Fruit fly (Drosophila melanogaster) whole organism, embryonic: ENCODE measurements around the gene CG43136.

Experiments
- Atf-2 ChIP-seq: fragments of 200-800 bp; sonication (Bioruptor generic); optimal IDR thresholded peaks from 2 replicates; lab custom pipeline; 2016; ENCODE audit warnings: missing biosample characterization, missing genetic modification characterization
- B-H2 ChIP-seq: fragments of 200-800 bp; sonication (Bioruptor generic); optimal IDR thresholded peaks from 2 replicates; lab custom pipeline; 2018; ENCODE audit warnings: missing biosample characterization, mild to moderate bottlenecking, missing genetic modification characterization
- BEAF-32 ChIP-seq: fragments of 200-800 bp; sonication (Bioruptor generic); optimal IDR thresholded peaks from 3 replicates; lab custom pipeline; 2017; ENCODE audit warnings: missing biosample characterization, missing genetic modification characterization, mild to moderate bottlenecking, moderate library complexity, missing genetic modification reagents
- CG10274 ChIP-seq: fragments of 200-800 bp; sonication (Bioruptor generic); optimal IDR thresholded peaks from 3 replicates; lab custom pipeline; 2017; ENCODE audit warnings: missing biosample characterization, mild to moderate bottlenecking, missing genetic modification characterization
- CG10321 ChIP-seq: fragments of 200-800 bp; sonication (Bioruptor generic); IDR thresholded peaks from 2 replicates; pipeline ENCODE4 v1.3.6; 2022; ENCODE audit warnings: missing biosample characterization, missing genetic modification characterization
- CG10565 ChIP-seq: fragments of 200-800 bp; sonication (Bioruptor generic); optimal IDR thresholded peaks from 3 replicates; lab custom pipeline; 2016; ENCODE audit warnings: missing biosample characterization, mild to moderate bottlenecking, missing genetic modification characterization
- CG11456 ChIP-seq: fragments of 200-800 bp; sonication (Bioruptor generic); IDR thresholded peaks from 3 replicates; pipeline ENCODE4 v1.3.6; 2022; ENCODE audit warnings: missing biosample characterization, missing genetic modification characterization
- CG12769 ChIP-seq: fragments of 200-800 bp; sonication (Bioruptor generic); optimal IDR thresholded peaks from 2 replicates; lab custom pipeline; 2019; ENCODE audit warnings: missing biosample characterization, mild to moderate bottlenecking, missing genetic modification characterization, moderate library complexity
- CG14441 ChIP-seq: fragments of 200-800 bp; sonication (Bioruptor generic); IDR thresholded peaks from 2 replicates; pipeline ENCODE4 v1.3.6; 2022; ENCODE audit warnings: missing biosample characterization, missing genetic modification characterization
- CG14710 ChIP-seq: fragments of 200-800 bp; sonication (Bioruptor generic); optimal IDR thresholded peaks from 3 replicates; lab custom pipeline; 2019; ENCODE audit warnings: missing biosample characterization, mild to moderate bottlenecking, missing genetic modification characterization, moderate library complexity
- CG15479 ChIP-seq: fragments of 200-800 bp; sonication (Bioruptor generic); optimal IDR thresholded peaks from 3 replicates; lab custom pipeline; 2019; ENCODE audit warnings: missing biosample characterization, mild to moderate bottlenecking, missing genetic modification characterization, moderate library complexity
- CG2712 ChIP-seq: fragments of 200-800 bp; optimal IDR thresholded peaks from 3 replicates; lab custom pipeline; 2019; ENCODE audit warnings: missing biosample characterization, mild to moderate bottlenecking, missing genetic modification characterization, moderate library complexity
- CG2875 ChIP-seq: fragments of 200-800 bp; sonication (Bioruptor generic); optimal IDR thresholded peaks from 2 replicates; lab custom pipeline; 2017; ENCODE audit warnings: missing biosample characterization, mild to moderate bottlenecking, missing genetic modification characterization, missing genetic modification reagents
- CG31365 ChIP-seq: fragments of 200-800 bp; sonication (Bioruptor generic); optimal IDR thresholded peaks from 2 replicates; lab custom pipeline; 2018; ENCODE audit warnings: missing biosample characterization, mild to moderate bottlenecking, missing genetic modification characterization
- CG32532 ChIP-seq: fragments of 200-800 bp; sonication (Bioruptor generic); IDR thresholded peaks from 2 replicates; pipeline ENCODE4 v1.3.6; 2022; ENCODE audit warnings: missing biosample characterization, missing genetic modification characterization
- CG32767 ChIP-seq: fragments of 200-800 bp; sonication (Bioruptor generic); IDR thresholded peaks from 2 replicates; pipeline ENCODE4 v1.3.6; 2022; ENCODE audit warnings: missing biosample characterization, missing genetic modification characterization
- CG3995 ChIP-seq: fragments of 200-800 bp; sonication (Bioruptor generic); optimal IDR thresholded peaks from 3 replicates; lab custom pipeline; 2016; ENCODE audit warnings: missing biosample characterization, missing genetic modification characterization
- CG4707 ChIP-seq: fragments of 200-800 bp; sonication (Bioruptor generic); optimal IDR thresholded peaks from 2 replicates; lab custom pipeline; 2018; ENCODE audit warnings: missing biosample characterization, mild to moderate bottlenecking, missing genetic modification characterization, moderate library complexity
- CG8089 ChIP-seq: fragments of 200-800 bp; sonication (Bioruptor generic); optimal IDR thresholded peaks from 3 replicates; lab custom pipeline; 2016; ENCODE audit warnings: missing biosample characterization, missing genetic modification characterization
- CG8765 ChIP-seq: fragments of 200-800 bp; sonication (Bioruptor generic); IDR thresholded peaks from 2 replicates; pipeline ENCODE4 v1.3.6; 2022; ENCODE audit warnings: missing biosample characterization, missing genetic modification characterization
- CG9817 ChIP-seq: fragments of 200-800 bp; sonication (Bioruptor generic); optimal IDR thresholded peaks from 2 replicates; lab custom pipeline; 2018; ENCODE audit warnings: missing biosample characterization, mild to moderate bottlenecking, missing genetic modification characterization, moderate library complexity
- Dek ChIP-seq: fragments of 200-800 bp; sonication (Bioruptor generic); optimal IDR thresholded peaks from 3 replicates; lab custom pipeline; 2019; ENCODE audit warnings: missing biosample characterization, mild to moderate bottlenecking, missing genetic modification characterization, moderate library complexity
- GATAe ChIP-seq: fragments of 200-800 bp; sonication (Bioruptor generic); conservative IDR thresholded peaks from 2 replicates; pipeline ENCODE4 v1.3.6; 2022; ENCODE audit warnings: missing biosample characterization, missing genetic modification characterization
- Gsc ChIP-seq: fragments of 200-800 bp; sonication (Bioruptor generic); IDR thresholded peaks from 2 replicates; pipeline ENCODE4 v1.3.6; 2022; ENCODE audit warnings: missing biosample characterization, missing genetic modification characterization
- Hr39 ChIP-seq: fragments of >200 bp; optimal IDR thresholded peaks from 2 replicates; lab custom pipeline; 2017
- MTF-1 ChIP-seq: fragments of 200-800 bp; sonication (Bioruptor generic); optimal IDR thresholded peaks from 2 replicates; lab custom pipeline; 2018; ENCODE audit warnings: missing biosample characterization, mild to moderate bottlenecking, missing genetic modification characterization, borderline replicate concordance
- Neu2 ChIP-seq: fragments of 200-800 bp; sonication (Bioruptor generic); optimal IDR thresholded peaks from 3 replicates; lab custom pipeline; 2016; ENCODE audit warnings: missing biosample characterization, missing genetic modification characterization, borderline replicate concordance
- NfI ChIP-seq: fragments of 200-800 bp; sonication (Bioruptor generic); optimal IDR thresholded peaks from 3 replicates; lab custom pipeline; 2018; ENCODE audit warnings: missing biosample characterization, mild to moderate bottlenecking, missing genetic modification characterization, moderate library complexity
- Optix ChIP-seq: fragments of 200-800 bp; sonication (Bioruptor generic); IDR thresholded peaks from 3 replicates; pipeline ENCODE4 v1.3.6; 2022; ENCODE audit warnings: missing biosample characterization, missing genetic modification characterization
- TFAM ChIP-seq: fragments of 200-800 bp; sonication (Bioruptor generic); optimal IDR thresholded peaks from 2 replicates; lab custom pipeline; 2017; ENCODE audit warnings: missing biosample characterization, missing genetic modification characterization, inconsistent platforms
- Taf1 ChIP-seq: fragments of 200-800 bp; sonication (Bioruptor generic); IDR thresholded peaks from 2 replicates; pipeline ENCODE4 v1.3.6; 2022; ENCODE audit warnings: missing biosample characterization, missing genetic modification characterization
- Xbp1 ChIP-seq: fragments of 200-800 bp; sonication (Bioruptor generic); optimal IDR thresholded peaks from 3 replicates; lab custom pipeline; 2016; ENCODE audit warnings: missing biosample characterization, mild to moderate bottlenecking, missing genetic modification characterization
- amos ChIP-seq: fragments of 200-800 bp; sonication (Bioruptor generic); IDR thresholded peaks from 2 replicates; pipeline ENCODE4 v1.3.6; 2022; ENCODE audit warnings: missing biosample characterization, missing genetic modification characterization; ENCODE audit not compliant: partially characterized antibody
- cad ChIP-seq: fragments of >200 bp; optimal IDR thresholded peaks from 2 replicates; lab custom pipeline; 2017; ENCODE audit warnings: missing biosample characterization, missing genetic modification characterization
- caup ChIP-seq: fragments of 200-800 bp; sonication (Bioruptor generic); optimal IDR thresholded peaks from 3 replicates; lab custom pipeline; 2017; ENCODE audit warnings: missing biosample characterization, mild to moderate bottlenecking, missing genetic modification characterization, moderate library complexity; ENCODE audit not compliant: severe bottlenecking
- dmrt99B ChIP-seq: fragments of 200-800 bp; sonication (Bioruptor generic); optimal IDR thresholded peaks from 2 replicates; lab custom pipeline; 2018; ENCODE audit warnings: missing biosample characterization, mild to moderate bottlenecking, missing genetic modification characterization, moderate library complexity
- en ChIP-seq: fragments of 200-800 bp; sonication (Bioruptor generic); optimal IDR thresholded peaks from 2 replicates; lab custom pipeline; 2016; ENCODE audit warnings: missing biosample characterization, missing genetic modification characterization
- fd102C ChIP-seq: fragments of 200-800 bp; sonication (Bioruptor generic); optimal IDR thresholded peaks from 2 replicates; lab custom pipeline; 2018; ENCODE audit warnings: missing biosample characterization, mild to moderate bottlenecking, missing genetic modification characterization, moderate library complexity
- fru ChIP-seq: fragments of >200 bp; optimal IDR thresholded peaks from 2 replicates; lab custom pipeline; 2017
- h ChIP-seq: fragments of >200 bp; optimal IDR thresholded peaks from 2 replicates; lab custom pipeline; 2017
- ken ChIP-seq: fragments of 200-800 bp; sonication (Bioruptor generic); IDR thresholded peaks from 3 replicates; pipeline ENCODE4 v1.3.6; 2022; ENCODE audit warnings: missing biosample characterization, missing genetic modification characterization
- pum ChIP-seq: fragments of 200-800 bp; sonication (Bioruptor generic); optimal IDR thresholded peaks from 2 replicates; lab custom pipeline; 2016; ENCODE audit warnings: missing biosample characterization, missing genetic modification characterization
- sens ChIP-seq: fragments of 200-800 bp; sonication (Bioruptor generic); peaks from one replicate; lab custom pipeline; 2016; ENCODE audit warnings: missing biosample characterization, missing genetic modification characterization
- slbo ChIP-seq: fragments of 200-800 bp; sonication (Bioruptor generic); IDR thresholded peaks from 2 replicates; pipeline ENCODE4 v1.3.6; 2022; ENCODE audit warnings: missing biosample characterization, missing genetic modification characterization
- unc-4 ChIP-seq: fragments of 200-800 bp; sonication (Bioruptor generic); IDR thresholded peaks from 2 replicates; pipeline ENCODE4 v1.3.6; 2022; ENCODE audit warnings: missing biosample characterization, missing genetic modification characterization; ENCODE audit not compliant: partially characterized antibody
- z ChIP-seq: fragments of 200-800 bp; sonication (Bioruptor generic); IDR thresholded peaks from 3 replicates; pipeline ENCODE4 v1.3.6; 2022; ENCODE audit warnings: missing biosample characterization, missing genetic modification characterization

CG43136 gene

DNA sequence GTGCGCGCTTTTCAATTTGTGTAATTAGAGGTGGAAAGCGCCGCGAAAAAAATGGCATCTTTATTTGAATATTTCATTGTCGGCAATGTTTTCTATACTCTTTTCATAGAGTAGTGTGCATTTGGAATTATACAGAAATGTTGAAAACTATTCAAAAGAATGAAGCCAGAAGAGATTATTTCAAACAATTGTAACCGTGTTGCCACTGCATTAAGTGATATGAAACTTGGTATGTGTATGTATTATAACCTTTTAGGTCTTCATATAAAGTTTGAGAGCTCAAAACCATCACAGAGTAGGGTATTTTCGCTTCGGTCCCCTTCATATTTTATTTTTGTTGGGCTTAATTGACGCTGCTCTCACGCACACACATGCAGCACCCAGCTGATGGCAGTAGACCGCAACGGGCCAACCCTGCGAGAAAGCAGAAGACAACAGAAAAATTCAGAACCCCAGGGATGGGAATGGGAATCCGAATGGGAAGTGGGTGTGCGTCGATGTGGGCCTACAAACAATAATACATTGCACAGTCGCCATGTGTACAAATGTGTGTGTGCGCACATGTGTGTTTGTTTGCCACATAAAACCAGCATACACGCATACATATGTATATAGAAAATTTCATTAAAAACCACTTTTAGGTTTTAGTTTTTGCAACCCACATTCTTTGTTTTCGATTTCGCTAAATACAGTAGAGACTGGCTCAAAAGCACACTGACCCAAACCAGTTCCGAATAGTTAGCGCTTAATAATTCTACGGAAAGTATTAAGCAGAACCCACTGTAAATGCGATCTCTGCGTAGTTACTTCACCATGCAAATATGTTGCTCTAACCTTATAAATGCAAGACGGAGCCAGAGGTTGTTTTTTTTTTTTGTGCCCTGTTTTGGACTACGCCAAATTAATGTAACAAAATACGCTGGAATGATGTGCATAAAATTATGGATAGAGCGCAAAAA lies 41.2 kb downstream of the CG43136 start (continued):
- no peak for TF ChIP-seq pum (GFP tag; lab: Kevin White, UChicago)
- peak; percentile 10 for TF ChIP-seq CG9817 (tag; lab: Kevin White, UChicago)
- TF ChIP-seq CG12769 (tag; lab: Kevin White, UChicago), result peak; percentile 31
- TF ChIP-seq CG32532 (GFP tag; lab: Robert Waterston, UW), result peak; percentile 5; the same call in 1 of the 2 replicates
- TF ChIP-seq dmrt99B, result peak; percentile 31

DNA sequence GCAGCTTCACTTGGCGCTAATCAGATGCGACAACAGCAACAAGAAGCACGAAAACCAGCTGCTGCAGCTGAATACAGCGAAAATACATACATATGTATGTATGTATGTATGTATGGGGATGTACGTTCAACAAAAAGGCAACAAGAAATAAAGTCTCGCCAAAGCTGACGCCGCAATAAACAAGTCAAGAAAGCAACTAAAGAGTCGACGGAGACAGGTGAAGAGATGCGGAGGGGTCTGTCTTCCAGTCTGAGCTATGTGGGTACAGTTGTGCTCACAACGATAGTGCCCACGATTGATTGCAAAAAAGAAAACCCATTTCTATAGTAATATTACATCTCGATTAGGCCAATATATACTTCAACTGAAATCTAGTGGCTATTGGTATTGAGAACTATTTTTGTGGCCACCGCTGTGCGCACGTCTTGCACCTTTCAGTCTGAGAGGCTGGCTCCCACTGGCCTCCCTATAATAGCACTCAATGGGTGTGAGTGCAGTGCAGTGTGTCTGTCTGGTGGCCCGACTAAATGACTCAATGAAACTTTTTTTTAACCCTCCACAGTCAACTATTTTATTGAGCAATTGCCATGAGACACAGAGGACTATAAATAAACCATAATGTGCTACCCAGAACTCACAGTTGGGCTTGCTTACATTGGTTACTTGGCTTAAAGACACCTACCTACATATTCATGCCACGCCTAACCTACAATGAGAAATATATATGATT lies 42.4 kb downstream of the CG43136 start:
- peak; percentile 75 for TF ChIP-seq CG10274 (GFP tag; lab: Kevin White, UChicago)
- no peak for TF ChIP-seq CG15479 (GFP tag; lab: Kevin White, UChicago)
- TF ChIP-seq GATAe (GFP tag; lab: Robert Waterston, UW), result no peak
- peak; percentile 81 for TF ChIP-seq MTF-1
- TF ChIP-seq cad (GFP tag; lab: Kevin White, UChicago), result no peak
- TF ChIP-seq CG31365 (tag; lab: Kevin White, UChicago), result peak; percentile 78
- TF ChIP-seq NfI (GFP tag; lab: Kevin White, UChicago), result peak; percentile 87
- no peak for TF ChIP-seq amos (GFP tag; lab: Robert Waterston, UW)
- TF ChIP-seq ken (GFP tag; lab: Robert Waterston, UW), result peak; percentile 95
- no peak for TF ChIP-seq BEAF-32
- peak; percentile 86 for TF ChIP-seq CG11456 (GFP tag; lab: Robert Waterston, UW)
- TF ChIP-seq unc-4 (GFP tag; lab: Robert Waterston, UW), result no peak
- TF ChIP-seq fru (lab: Kevin White, UChicago), result no peak
- TF ChIP-seq Atf-2 (GFP tag; lab: Kevin White, UChicago), result peak; percentile 85
- peak; percentile 69 for TF ChIP-seq en (GFP tag; lab: Kevin White, UChicago)
- TF ChIP-seq Gsc, result peak; percentile 85
- no peak for TF ChIP-seq B-H2 (GFP tag; lab: Kevin White, UChicago)
- TF ChIP-seq slbo (GFP tag; lab: Robert Waterston, UW), result peak; percentile 83
- peak; percentile 99 for TF ChIP-seq sens
- no peak for TF ChIP-seq Neu2 (GFP tag; lab: Kevin White, UChicago)
- peak; percentile 84 for TF ChIP-seq CG32767 (GFP tag; lab: Robert Waterston, UW)
- peak; percentile 74 for TF ChIP-seq CG4707 (GFP tag; lab: Kevin White, UChicago)
- TF ChIP-seq CG8765, result peak; percentile 69
- TF ChIP-seq CG3995 (GFP tag; lab: Kevin White, UChicago), result peak; percentile 23
- peak; percentile 84 for TF ChIP-seq Taf1 (GFP tag; lab: Robert Waterston, UW)
- peak; percentile 73 for TF ChIP-seq CG10565
- TF ChIP-seq dmrt99B, result peak; percentile 94
- TF ChIP-seq TFAM (GFP tag; lab: Kevin White, UChicago), result peak; percentile 64
- TF ChIP-seq Dek, result peak; percentile 80
- TF ChIP-seq Hr39 (lab: Kevin White, UChicago), result no peak
- TF ChIP-seq fd102C, result no peak
- peak; percentile 82 for TF ChIP-seq pum (GFP tag; lab: Kevin White, UChicago)
- peak; percentile 88; the same call in 2 of the 3 replicates for TF ChIP-seq z (GFP tag; lab: Robert Waterston, UW)
- peak; percentile 78 for TF ChIP-seq caup (GFP tag; lab: Kevin White, UChicago)
- TF ChIP-seq CG8089 (GFP tag; lab: Kevin White, UChicago), result peak; percentile 88
- peak; percentile 95 for TF ChIP-seq Optix
- peak; percentile 92 for TF ChIP-seq CG2712 (tag; lab: Kevin White, UChicago)
- peak; percentile 91 for TF ChIP-seq Xbp1 (GFP tag; lab: Kevin White, UChicago)
- TF ChIP-seq h (lab: Kevin White, UChicago), result no peak
- peak; percentile 91 for TF ChIP-seq CG2875 (GFP tag; lab: Kevin White, UChicago)
- TF ChIP-seq CG14710 (tag; lab: Kevin White, UChicago), result peak; percentile 82
- TF ChIP-seq CG10321, result peak; percentile 72
- TF ChIP-seq CG14441 (GFP tag; lab: Robert Waterston, UW), result peak; percentile 86
